Worm (Caenorhabditis elegans) whole organism, L4 larva: ENCODE data around the gene mrps-12.

Experiments
- D1046.2 ChIP-seq: fragments of 200-800 bp; sonication (Bioruptor generic); IDR thresholded peaks from 2 replicates; pipeline ENCODE4 v1.3.6; 2022; ENCODE audit warnings: missing genetic modification characterization, missing compliant biosample characterization
- F10B5.3 ChIP-seq: sonication (generic microtip); optimal IDR thresholded peaks from 2 replicates; lab custom pipeline; 2016; ENCODE audit warnings: mild to moderate bottlenecking, missing genetic modification characterization, missing compliant biosample characterization
- F26F4.8 ChIP-seq: fragments of 200-800 bp; sonication (Bioruptor generic); conservative IDR thresholded peaks from 2 replicates; pipeline ENCODE4 v1.3.6; 2022; ENCODE audit warnings: missing genetic modification characterization, missing compliant biosample characterization
- R02D3.7 ChIP-seq: fragments of 150-350 bp; sonication (generic microtip); optimal IDR thresholded peaks from 3 replicates; lab custom pipeline; 2014; ENCODE audit warnings: missing biosample characterization, missing genetic modification characterization
- T20F7.1 ChIP-seq: fragments of 200-800 bp; sonication (Bioruptor generic); optimal IDR thresholded peaks from 2 replicates; lab custom pipeline; 2018; ENCODE audit warnings: mild to moderate bottlenecking, missing genetic modification characterization, missing compliant biosample characterization
- Y5F2A.4 ChIP-seq: fragments of 200-800 bp; sonication (Bioruptor generic); optimal IDR thresholded peaks from 2 replicates; lab custom pipeline; 2018; ENCODE audit warnings: mild to moderate bottlenecking, missing genetic modification characterization, missing compliant biosample characterization
- aly-2 ChIP-seq: sonication (generic microtip); optimal IDR thresholded peaks from 2 replicates; lab custom pipeline; 2018; ENCODE audit warnings: missing biosample characterization, missing genetic modification characterization
- arid-1 ChIP-seq: fragments of 200-800 bp; sonication (Bioruptor generic); conservative IDR thresholded peaks from 2 replicates; pipeline ENCODE4 v1.3.6; 2022; ENCODE audit warnings: missing genetic modification reagents, missing genetic modification characterization, missing compliant biosample characterization
- attf-4 ChIP-seq: sonication (generic microtip); optimal IDR thresholded peaks from 3 replicates; lab custom pipeline; 2017; ENCODE audit warnings: missing biosample characterization, missing genetic modification characterization
- ceh-28 ChIP-seq: fragments of 150-350 bp; optimal IDR thresholded peaks from 2 replicates; lab custom pipeline; 2014; ENCODE audit warnings: missing biosample characterization, missing genetic modification reagents, missing genetic modification characterization
- ceh-62 ChIP-seq: sonication (generic microtip); optimal IDR thresholded peaks from 2 replicates; lab custom pipeline; 2017; ENCODE audit warnings: missing biosample characterization, missing genetic modification characterization
- ces-1 ChIP-seq: fragments of 150-350 bp; sonication (generic microtip); optimal IDR thresholded peaks from 4 replicates; lab custom pipeline; 2014; ENCODE audit warnings: missing biosample characterization, missing genetic modification reagents, missing genetic modification characterization
- ctbp-1 ChIP-seq: fragments of 200-800 bp; sonication (Bioruptor generic); IDR thresholded peaks from 2 replicates; pipeline ENCODE4 v1.3.6; 2022; ENCODE audit warnings: missing genetic modification reagents, missing genetic modification characterization, missing compliant biosample characterization
- daf-16 ChIP-seq, 3 experiments: sonication (generic microtip); optimal IDR thresholded peaks; 2 replicates each; lab custom pipeline; 2016 to 2017; ENCODE audit warnings: missing genetic modification characterization in 3 of 3, missing genetic modification reagents in 3 of 3, mild to moderate bottlenecking in 2 of 3, missing compliant biosample characterization in 2 of 3, missing biosample characterization in 1 of 3, moderate library complexity in 1 of 3
- daf-19 ChIP-seq: fragments of 200-800 bp; sonication (Bioruptor generic); conservative IDR thresholded peaks from 2 replicates; pipeline ENCODE4 v1.3.6; 2022; ENCODE audit warnings: missing genetic modification characterization, missing compliant biosample characterization
- dmd-6 ChIP-seq: fragments of 200-800 bp; sonication (Bioruptor generic); IDR thresholded peaks from 2 replicates; pipeline ENCODE4 v1.3.6; 2022; ENCODE audit warnings: missing genetic modification reagents, missing genetic modification characterization, missing compliant biosample characterization
- dmd-8 ChIP-seq: fragments of 200-800 bp; sonication (Bioruptor generic); IDR thresholded peaks from 2 replicates; pipeline ENCODE4 v1.3.6; 2022; ENCODE audit warnings: missing genetic modification characterization, missing compliant biosample characterization
- dpl-1 ChIP-seq: fragments of 150-350 bp; optimal IDR thresholded peaks from 2 replicates; lab custom pipeline; 2014; ENCODE audit warnings: missing biosample characterization, missing genetic modification reagents, missing genetic modification characterization
- egl-27 ChIP-seq: sonication (generic microtip); optimal IDR thresholded peaks from 3 replicates; lab custom pipeline; 2017; ENCODE audit warnings: missing biosample characterization, missing genetic modification reagents, missing genetic modification characterization
- fkh-10 ChIP-seq: fragments of 150-350 bp; optimal IDR thresholded peaks from 2 replicates; lab custom pipeline; 2014; ENCODE audit warnings: missing biosample characterization, missing genetic modification reagents, missing genetic modification characterization
- gei-8 ChIP-seq: fragments of 200-800 bp; sonication (Bioruptor generic); optimal IDR thresholded peaks from 2 replicates; lab custom pipeline; 2018; ENCODE audit warnings: mild to moderate bottlenecking, missing genetic modification characterization, missing compliant biosample characterization
- hmg-1.1 ChIP-seq: fragments of 200-800 bp; sonication (Bioruptor generic); IDR thresholded peaks from 2 replicates; pipeline ENCODE4 v1.3.6; 2022; ENCODE audit warnings: missing genetic modification reagents, missing genetic modification characterization, missing compliant biosample characterization
- lin-1 ChIP-seq: fragments of 200-800 bp; sonication (Bioruptor generic); IDR thresholded peaks from 2 replicates; pipeline ENCODE4 v1.3.6; 2022; ENCODE audit warnings: missing genetic modification reagents, missing genetic modification characterization, missing compliant biosample characterization
- lin-13 ChIP-seq: fragments of 150-350 bp; optimal IDR thresholded peaks from 2 replicates; lab custom pipeline; 2014; ENCODE audit warnings: missing biosample characterization, missing genetic modification reagents, missing genetic modification characterization
- lin-15B ChIP-seq: fragments of 150-350 bp; sonication (generic microtip); optimal IDR thresholded peaks from 3 replicates; lab custom pipeline; 2014; ENCODE audit warnings: missing biosample characterization, missing genetic modification characterization
- lin-29 ChIP-seq: fragments of 200-800 bp; sonication (Bioruptor generic); IDR thresholded peaks from 2 replicates; pipeline ENCODE4 v1.3.6; 2022; ENCODE audit warnings: missing genetic modification reagents, missing genetic modification characterization, missing compliant biosample characterization
- lin-38 ChIP-seq: fragments of 200-800 bp; sonication (Bioruptor generic); IDR thresholded peaks from 2 replicates; pipeline ENCODE4 v1.3.6; 2022; ENCODE audit warnings: missing genetic modification reagents, missing genetic modification characterization, missing compliant biosample characterization
- lin-39 ChIP-seq: fragments of 150-350 bp; optimal IDR thresholded peaks from 2 replicates; lab custom pipeline; 2014; ENCODE audit warnings: missing biosample characterization, missing genetic modification reagents, missing genetic modification characterization
- lir-3 ChIP-seq: sonication (generic microtip); optimal IDR thresholded peaks from 2 replicates; lab custom pipeline; 2016; ENCODE audit warnings: mild to moderate bottlenecking, missing genetic modification characterization, missing compliant biosample characterization
- madf-9 ChIP-seq: fragments of 200-800 bp; sonication (Bioruptor generic); conservative IDR thresholded peaks from 2 replicates; pipeline ENCODE4 v1.3.6; 2022; ENCODE audit warnings: missing genetic modification reagents, missing genetic modification characterization, missing compliant biosample characterization
- mdl-1 ChIP-seq, 2 experiments: fragments of 150-350 bp in 1 of 2; sonication (generic microtip) in 1 of 2; optimal IDR thresholded peaks; 2 replicates each; lab custom pipeline; 2014 to 2017; ENCODE audit warnings: missing biosample characterization in 2 of 2, missing genetic modification characterization in 2 of 2
- mep-1 ChIP-seq: fragments of 150-350 bp; sonication (generic microtip); optimal IDR thresholded peaks from 3 replicates; lab custom pipeline; 2014; ENCODE audit warnings: missing biosample characterization, missing genetic modification characterization
- mes-2 ChIP-seq: sonication (generic microtip); optimal IDR thresholded peaks from 2 replicates; lab custom pipeline; 2016; ENCODE audit warnings: missing genotype, mild to moderate bottlenecking, missing genetic modification characterization, missing compliant biosample characterization; ENCODE audit not compliant: poor library complexity, severe bottlenecking
- mxl-3 ChIP-seq: fragments of 200-800 bp; sonication (Bioruptor generic); optimal IDR thresholded peaks from 2 replicates; lab custom pipeline; 2018; ENCODE audit warnings: mild to moderate bottlenecking, missing genetic modification characterization, missing compliant biosample characterization
- nhr-10 ChIP-seq: fragments of 150-350 bp; optimal IDR thresholded peaks from 2 replicates; lab custom pipeline; 2014; ENCODE audit warnings: missing biosample characterization, missing genetic modification characterization
- nhr-237 ChIP-seq: sonication (generic microtip); optimal IDR thresholded peaks from 2 replicates; lab custom pipeline; 2017; ENCODE audit warnings: missing biosample characterization, missing genetic modification characterization
- nhr-28 ChIP-seq: fragments of 150-350 bp; optimal IDR thresholded peaks from 2 replicates; lab custom pipeline; 2014; ENCODE audit warnings: missing biosample characterization, missing genetic modification characterization
- nhr-41 ChIP-seq: fragments of 200-800 bp; sonication (Bioruptor generic); IDR thresholded peaks from 2 replicates; pipeline ENCODE4 v1.3.6; 2022; ENCODE audit warnings: missing genetic modification reagents, missing genetic modification characterization, missing compliant biosample characterization
- nhr-6 ChIP-seq: fragments of 150-350 bp; optimal IDR thresholded peaks from 2 replicates; lab custom pipeline; 2014; ENCODE audit warnings: missing biosample characterization, missing genetic modification characterization
- nhr-76 ChIP-seq: fragments of 150-350 bp; optimal IDR thresholded peaks from 2 replicates; lab custom pipeline; 2014; ENCODE audit warnings: missing biosample characterization, missing genetic modification characterization
- php-3 ChIP-seq: fragments of 200-800 bp; sonication (Bioruptor generic); IDR thresholded peaks from 2 replicates; pipeline ENCODE4 v1.3.6; 2022; ENCODE audit warnings: missing genetic modification reagents, missing genetic modification characterization, missing compliant biosample characterization
- saeg-2 ChIP-seq: fragments of 200-800 bp; sonication (Bioruptor generic); IDR thresholded peaks from 2 replicates; pipeline ENCODE4 v1.3.6; 2022; ENCODE audit warnings: missing genetic modification reagents, missing genetic modification characterization, missing compliant biosample characterization
- skn-1 ChIP-seq: fragments of 150-350 bp; optimal IDR thresholded peaks from 2 replicates; lab custom pipeline; 2014; ENCODE audit warnings: missing biosample characterization, missing genetic modification characterization
- snpc-4 ChIP-seq: fragments of 150-350 bp; optimal IDR thresholded peaks from 2 replicates; lab custom pipeline; 2014; ENCODE audit warnings: missing biosample characterization, missing genetic modification characterization
- zfp-2 ChIP-seq: sonication (generic microtip); optimal IDR thresholded peaks from 2 replicates; lab custom pipeline; 2016; ENCODE audit warnings: mild to moderate bottlenecking, missing genetic modification characterization, missing compliant biosample characterization
- zfp-3 ChIP-seq: fragments of 200-800 bp; sonication (Bioruptor generic); conservative IDR thresholded peaks from 2 replicates; pipeline ENCODE4 v1.3.6; 2022; ENCODE audit warnings: missing genetic modification reagents, missing genetic modification characterization, missing compliant biosample characterization
- ztf-11 ChIP-seq: fragments of 150-350 bp; optimal IDR thresholded peaks from 2 replicates; lab custom pipeline; 2014; ENCODE audit warnings: missing biosample characterization, missing genetic modification characterization

The mrps-12 gene

DNA sequence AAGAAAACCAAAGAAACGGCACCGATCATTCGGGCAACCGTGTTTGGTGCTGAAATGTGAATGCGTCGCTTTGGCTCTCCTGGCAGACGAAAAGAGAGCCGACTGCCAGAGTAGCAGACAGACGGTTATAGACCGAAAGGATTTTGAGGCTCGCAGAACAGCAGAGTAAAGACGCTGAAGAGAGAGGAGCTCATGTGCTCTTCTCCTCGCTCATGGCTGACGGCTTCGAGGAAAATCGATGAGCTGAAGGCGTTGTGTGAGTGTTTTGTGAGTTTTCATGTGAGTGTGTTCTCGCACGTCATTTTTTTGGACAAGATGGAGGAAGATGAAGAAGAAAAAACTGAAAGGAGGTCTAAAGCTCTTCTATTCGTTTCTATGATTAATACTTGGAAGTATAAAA lies 9.1 kb upstream of the mrps-12 start, which contains the start of gene sbt-1 (continued):
- TF ChIP-seq nhr-76 (tag; lab: Kevin White, UChicago) (no peak), lin-38 (no peak), F26F4.8 (no peak), skn-1 (tag; lab: Kevin White, UChicago) (no peak), attf-4 (tag; lab: Kevin White, UChicago) (no peak), ces-1 (GFP tag; lab: Kevin White, UChicago) (no peak), D1046.2 (GFP tag; lab: Robert Waterston, UW) (no peak)
- TF ChIP-seq, all 104 proteins: peak for 18

DNA sequence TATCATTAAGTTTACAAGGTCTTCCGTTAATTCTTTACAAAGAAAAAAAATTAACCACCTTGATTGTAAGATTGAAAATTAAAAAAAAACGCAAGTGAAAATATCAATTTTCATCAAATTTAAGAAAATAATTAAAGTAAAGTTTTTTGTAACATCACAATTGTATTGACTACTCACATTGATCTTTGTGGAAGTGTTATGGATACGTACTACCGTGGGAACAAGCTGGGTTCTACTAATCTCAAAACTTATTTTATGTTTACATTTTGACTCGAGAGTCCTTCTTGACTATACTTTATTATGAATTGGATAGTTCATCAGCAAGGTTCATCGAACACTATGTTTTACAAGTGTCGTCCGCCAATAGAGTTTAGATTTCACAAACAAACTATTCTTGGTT lies 8.4 kb upstream of the mrps-12 start, which contains the start of gene num-1:
Gene num-1, plus strand, starts transcription at position 301 of the 400 bp plus-strand sequence.
- TF ChIP-seq ztf-11 (tag; lab: Kevin White, UChicago) (no peak), gei-8 (GFP tag; lab: Kevin White, UChicago) (no peak), lin-29 (no peak), dpl-1 (no peak), php-3 (GFP tag; lab: Robert Waterston, UW) (no peak), aly-2 (tag; lab: Kevin White, UChicago) (no peak), lin-39 (no peak), Y5F2A.4 (GFP tag; lab: Kevin White, UChicago) (no peak), ctbp-1 (no peak), daf-16 (GFP tag; optimal IDR thresholded peaks at IDR 0.05; lab: Kevin White, UChicago) (no peak), daf-16 (tag; optimal IDR thresholded peaks at IDR 0.05; lab: Kevin White, UChicago) (no peak), nhr-10 (tag; lab: Kevin White, UChicago) (no peak), nhr-237 (tag; lab: Kevin White, UChicago) (no peak), lin-15B (tag; lab: Kevin White, UChicago) (no peak), fkh-10 (GFP tag; lab: Kevin White, UChicago) (no peak), lin-1 (GFP tag; lab: Robert Waterston, UW) (no peak), T20F7.1 (GFP tag; lab: Kevin White, UChicago) (no peak), madf-9 (GFP tag; lab: Robert Waterston, UW) (no peak), R02D3.7 (no peak), dmd-8 (no peak), mdl-1 (tag; optimal IDR thresholded peaks at IDR 0.05; lab: Kevin White, UChicago) (no peak)

DNA sequence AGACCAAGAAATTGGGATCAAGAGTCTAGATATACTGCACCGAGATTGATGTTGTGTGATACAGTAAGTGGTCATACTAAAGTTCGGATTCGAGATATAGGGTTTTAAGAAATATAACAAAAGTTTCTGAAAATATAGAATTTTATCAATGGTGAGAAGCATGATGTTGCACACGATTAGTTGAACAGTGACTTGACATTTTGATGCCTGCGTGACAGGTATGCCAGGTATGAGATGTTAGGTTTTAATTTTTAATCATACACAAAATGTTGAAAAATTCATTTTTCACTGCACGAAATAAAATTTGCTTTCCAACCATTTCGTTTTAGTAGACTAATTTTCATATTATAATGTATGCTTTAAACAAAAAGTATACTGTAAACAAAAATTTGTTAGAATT lies 7.5 kb upstream of the mrps-12 start:
- TF ChIP-seq nhr-41 (no peak), dmd-6 (peak; percentile 56; the same call in 1 of the 2 replicates), ceh-62 (tag; lab: Kevin White, UChicago) (no peak), ceh-28 (tag; lab: Kevin White, UChicago) (no peak)

DNA sequence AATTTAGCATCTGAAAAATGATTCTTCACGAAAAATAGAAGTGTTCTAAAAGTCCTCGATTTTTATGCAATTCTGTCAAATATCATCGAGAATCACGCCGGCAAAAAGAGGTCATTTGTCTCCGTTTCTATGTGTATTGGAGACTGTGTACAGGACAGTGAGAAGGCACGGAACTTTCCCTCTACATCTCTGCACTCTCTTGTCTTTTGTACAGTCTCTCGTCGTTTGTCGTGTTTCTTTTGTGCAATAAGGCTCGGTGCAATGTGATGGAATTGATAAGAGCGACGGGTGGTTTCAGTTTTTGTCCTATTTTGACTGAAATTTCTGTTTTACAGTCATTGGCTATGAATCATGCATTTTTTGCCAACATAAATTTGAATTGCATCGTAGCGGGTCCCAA lies 6.0 kb upstream of the mrps-12 start:
- TF ChIP-seq lin-13 (GFP tag; lab: Kevin White, UChicago): no peak
- no peak for TF ChIP-seq daf-19 (GFP tag; lab: Robert Waterston, UW)
- peak; percentile 85 for TF ChIP-seq mxl-3 (GFP tag; lab: Kevin White, UChicago)
- TF ChIP-seq zfp-3 (GFP tag; lab: Robert Waterston, UW): no peak
- TF ChIP-seq D1046.2 (GFP tag; lab: Robert Waterston, UW): no peak
- TF ChIP-seq F10B5.3 (tag; lab: Kevin White, UChicago): no peak
- peak; percentile 41 for TF ChIP-seq nhr-6 (tag; lab: Kevin White, UChicago)
- TF ChIP-seq mep-1: peak; percentile 27
- no peak for TF ChIP-seq lir-3 (tag; lab: Kevin White, UChicago)
- peak; percentile 79 for TF ChIP-seq nhr-28 (tag; lab: Kevin White, UChicago)
- no peak for TF ChIP-seq lin-39
- no peak for TF ChIP-seq egl-27 (tag; lab: Kevin White, UChicago)
- no peak for TF ChIP-seq snpc-4 (tag; lab: Kevin White, UChicago)
- no peak for TF ChIP-seq ceh-62 (tag; lab: Kevin White, UChicago)
- TF ChIP-seq saeg-2: no peak
- peak in 1 of 2 experiments; percentile 58 for TF ChIP-seq mdl-1 (tag; optimal IDR thresholded peaks at IDR 0.05; lab: Kevin White, UChicago)
- no peak for TF ChIP-seq F26F4.8
- TF ChIP-seq zfp-2: no peak
- no peak for TF ChIP-seq aly-2 (tag; lab: Kevin White, UChicago)
- no peak for TF ChIP-seq nhr-10 (tag; lab: Kevin White, UChicago)
- TF ChIP-seq arid-1 (GFP tag; lab: Robert Waterston, UW): no peak
- TF ChIP-seq mes-2 (tag; lab: Kevin White, UChicago): peak; percentile 64
- TF ChIP-seq hmg-1.1: no peak
- TF ChIP-seq daf-16 (GFP tag; optimal IDR thresholded peaks at IDR 0.05; lab: Kevin White, UChicago): no peak
- peak; percentile 79 for TF ChIP-seq daf-16 (tag; optimal IDR thresholded peaks at IDR 0.05; lab: Kevin White, UChicago)
